Fruit fly (Drosophila melanogaster) whole organism, embryonic: Measurements from ENCODE around the gene sni.

ENCODE experiments used
- CG10267 ChIP-seq: fragments of 200-800 bp; sonication (Bioruptor generic); optimal IDR thresholded peaks from 2 replicates; lab custom pipeline; 2018; ENCODE audit warnings: missing biosample characterization, mild to moderate bottlenecking, missing genetic modification characterization, moderate library complexity
- CG10979 ChIP-seq: fragments of 200-800 bp; sonication (Bioruptor generic); optimal IDR thresholded peaks from 2 replicates; lab custom pipeline; 2018; ENCODE audit warnings: missing biosample characterization, mild to moderate bottlenecking, missing genetic modification characterization, moderate library complexity
- CG11504 ChIP-seq: fragments of 200-800 bp; sonication (Bioruptor generic); optimal IDR thresholded peaks from 3 replicates; lab custom pipeline; 2019; ENCODE audit warnings: missing biosample characterization, mild to moderate bottlenecking, missing genetic modification characterization, moderate library complexity
- CG11560 ChIP-seq: fragments of 200-800 bp; sonication (Bioruptor generic); IDR thresholded peaks from 3 replicates; pipeline ENCODE4 v1.3.6; 2022; ENCODE audit warnings: missing biosample characterization, missing genetic modification characterization
- CG12104 ChIP-seq: fragments of 200-800 bp; sonication (Bioruptor generic); optimal IDR thresholded peaks from 3 replicates; lab custom pipeline; 2016; ENCODE audit warnings: missing biosample characterization, missing genetic modification characterization
- CG13775 ChIP-seq: fragments of 200-800 bp; sonication (Bioruptor generic); optimal IDR thresholded peaks from 3 replicates; lab custom pipeline; 2017; ENCODE audit warnings: missing biosample characterization, mild to moderate bottlenecking, missing genetic modification characterization
- CG14014 ChIP-seq: fragments of 200-800 bp; sonication (Bioruptor generic); IDR thresholded peaks from 2 replicates; pipeline ENCODE4 v1.3.6; 2022; ENCODE audit warnings: missing biosample characterization, missing genetic modification characterization
- CG14050 ChIP-seq: fragments of 200-800 bp; sonication (Bioruptor generic); IDR thresholded peaks from 3 replicates; pipeline ENCODE4 v1.3.6; 2022; ENCODE audit warnings: missing biosample characterization, missing genetic modification characterization
- CG14441 ChIP-seq: fragments of 200-800 bp; sonication (Bioruptor generic); IDR thresholded peaks from 2 replicates; pipeline ENCODE4 v1.3.6; 2022; ENCODE audit warnings: missing biosample characterization, missing genetic modification characterization
- CG16779 ChIP-seq: fragments of 200-800 bp; sonication (Bioruptor generic); IDR thresholded peaks from 2 replicates; pipeline ENCODE4 v1.3.6; 2022; ENCODE audit warnings: missing biosample characterization, missing genetic modification characterization
- CG17359 ChIP-seq: fragments of 200-800 bp; sonication (Bioruptor generic); optimal IDR thresholded peaks from 3 replicates; lab custom pipeline; 2018; ENCODE audit warnings: missing biosample characterization, mild to moderate bottlenecking, missing genetic modification characterization, moderate library complexity
- CG17385 ChIP-seq: fragments of 200-800 bp; sonication (Bioruptor generic); optimal IDR thresholded peaks from 3 replicates; lab custom pipeline; 2018; ENCODE audit warnings: missing biosample characterization, mild to moderate bottlenecking, missing genetic modification characterization
- CG3163 ChIP-seq: fragments of 200-800 bp; sonication (Bioruptor generic); optimal IDR thresholded peaks from 3 replicates; lab custom pipeline; 2016; ENCODE audit warnings: missing biosample characterization, missing genetic modification characterization
- CG32532 ChIP-seq: fragments of 200-800 bp; sonication (Bioruptor generic); IDR thresholded peaks from 2 replicates; pipeline ENCODE4 v1.3.6; 2022; ENCODE audit warnings: missing biosample characterization, missing genetic modification characterization
- CG3838 ChIP-seq: fragments of 200-800 bp; sonication (Bioruptor generic); optimal IDR thresholded peaks from 3 replicates; lab custom pipeline; 2016; ENCODE audit warnings: missing biosample characterization, missing genetic modification characterization
- CG42726 ChIP-seq: fragments of 200-800 bp; sonication (Bioruptor generic); IDR thresholded peaks from 2 replicates; pipeline ENCODE4 v1.3.6; 2022; ENCODE audit warnings: missing biosample characterization, missing genetic modification characterization; ENCODE audit not compliant: partially characterized antibody
- CG4730 ChIP-seq: fragments of 200-800 bp; sonication (Bioruptor generic); IDR thresholded peaks from 2 replicates; pipeline ENCODE4 v1.3.6; 2022; ENCODE audit warnings: missing biosample characterization, missing genetic modification characterization
- CG6254 ChIP-seq: fragments of 200-800 bp; sonication (Bioruptor generic); optimal IDR thresholded peaks from 3 replicates; lab custom pipeline; 2017; ENCODE audit warnings: mild to moderate bottlenecking, missing biosample characterization, missing genetic modification reagents, missing genetic modification characterization
- CG6689 ChIP-seq: fragments of 200-800 bp; sonication (Bioruptor generic); IDR thresholded peaks from 2 replicates; pipeline ENCODE4 v1.3.6; 2022; ENCODE audit warnings: missing biosample characterization, missing genetic modification characterization
- CHES-1-like ChIP-seq: fragments of 200-800 bp; sonication (Bioruptor generic); optimal IDR thresholded peaks from 2 replicates; lab custom pipeline; 2016; ENCODE audit warnings: missing biosample characterization, missing genetic modification characterization
- D19A ChIP-seq: fragments of 200-800 bp; optimal IDR thresholded peaks from 3 replicates; lab custom pipeline; 2019; ENCODE audit warnings: missing biosample characterization, mild to moderate bottlenecking, missing genetic modification characterization, moderate library complexity
- Dfd ChIP-seq, 2 experiments: fragments of >200 bp; optimal IDR thresholded peaks; 2 replicates each; lab custom pipeline; 2017; ENCODE audit warnings: missing biosample characterization in 2 of 2, missing genetic modification characterization in 2 of 2
- GATAe ChIP-seq: fragments of 200-800 bp; sonication (Bioruptor generic); conservative IDR thresholded peaks from 2 replicates; pipeline ENCODE4 v1.3.6; 2022; ENCODE audit warnings: missing biosample characterization, missing genetic modification characterization
- Gug ChIP-seq: fragments of 200-800 bp; sonication (Bioruptor generic); IDR thresholded peaks from 4 replicates; pipeline ENCODE4 v1.3.6; 2022; ENCODE audit warnings: missing biosample characterization, missing genetic modification characterization
- H15 ChIP-seq: fragments of 200-800 bp; sonication (Bioruptor generic); IDR thresholded peaks from 3 replicates; pipeline ENCODE4 v1.3.6; 2022; ENCODE audit warnings: missing biosample characterization, missing genetic modification characterization
- HmgZ ChIP-seq: fragments of 200-800 bp; sonication (Bioruptor generic); optimal IDR thresholded peaks from 2 replicates; lab custom pipeline; 2018; ENCODE audit warnings: missing biosample characterization, mild to moderate bottlenecking, missing genetic modification characterization
- Oaz ChIP-seq: fragments of 200-800 bp; sonication (Bioruptor generic); IDR thresholded peaks from 2 replicates; pipeline ENCODE4 v1.3.6; 2022; ENCODE audit warnings: missing biosample characterization, missing genetic modification characterization
- Ravus ChIP-seq: fragments of 200-800 bp; sonication (Bioruptor generic); IDR thresholded peaks from 2 replicates; pipeline ENCODE4 v1.3.6; 2022; ENCODE audit warnings: missing biosample characterization, missing genetic modification characterization
- Side ChIP-seq: fragments of 200-800 bp; sonication (Bioruptor generic); optimal IDR thresholded peaks from 2 replicates; lab custom pipeline; 2016; ENCODE audit warnings: missing biosample characterization, missing genetic modification characterization
- Ssrp ChIP-seq: fragments of 200-800 bp; sonication (Bioruptor generic); optimal IDR thresholded peaks from 2 replicates; lab custom pipeline; 2018; ENCODE audit warnings: missing biosample characterization, mild to moderate bottlenecking, missing genetic modification characterization, moderate library complexity
- Tbp ChIP-seq: fragments of >200 bp; optimal IDR thresholded peaks from 2 replicates; lab custom pipeline; 2018; ENCODE audit warnings: missing biosample characterization, missing genetic modification characterization
- Xrp1 ChIP-seq: fragments of 200-800 bp; sonication (Bioruptor generic); IDR thresholded peaks from 2 replicates; pipeline ENCODE4 v1.3.6; 2022; ENCODE audit warnings: missing biosample characterization, missing genetic modification characterization
- cg ChIP-seq: fragments of 200-800 bp; sonication (Bioruptor generic); optimal IDR thresholded peaks from 3 replicates; lab custom pipeline; 2019; ENCODE audit warnings: missing biosample characterization, mild to moderate bottlenecking, missing genetic modification characterization, moderate library complexity
- chif ChIP-seq, 2 experiments: fragments of 200-800 bp; sonication (Bioruptor generic); optimal IDR thresholded peaks; 3 replicates each; lab custom pipeline; 2016; ENCODE audit warnings: missing biosample characterization in 2 of 2, missing genetic modification characterization in 2 of 2
- crol ChIP-seq: fragments of 200-800 bp; sonication (Bioruptor generic); IDR thresholded peaks from 2 replicates; pipeline ENCODE4 v1.3.6; 2022; ENCODE audit warnings: missing biosample characterization, missing genetic modification characterization
- ewg ChIP-seq: fragments of 200-800 bp; sonication (Bioruptor generic); optimal IDR thresholded peaks from 3 replicates; lab custom pipeline; 2017; ENCODE audit warnings: mild to moderate bottlenecking, missing biosample characterization, missing genetic modification reagents, missing genetic modification characterization
- exex ChIP-seq: fragments of 200-800 bp; sonication (Bioruptor generic); optimal IDR thresholded peaks from 4 replicates; lab custom pipeline; 2018; ENCODE audit warnings: missing biosample characterization, mild to moderate bottlenecking, missing genetic modification characterization, moderate library complexity
- fd102C ChIP-seq: fragments of 200-800 bp; sonication (Bioruptor generic); optimal IDR thresholded peaks from 2 replicates; lab custom pipeline; 2018; ENCODE audit warnings: missing biosample characterization, mild to moderate bottlenecking, missing genetic modification characterization, moderate library complexity
- ftz-f1 ChIP-seq: fragments of 200-800 bp; sonication (Bioruptor generic); optimal IDR thresholded peaks from 2 replicates; lab custom pipeline; 2016; ENCODE audit warnings: missing biosample characterization, missing genetic modification characterization
- gfzf ChIP-seq: fragments of 200-800 bp; sonication (Bioruptor generic); optimal IDR thresholded peaks from 2 replicates; lab custom pipeline; 2016; ENCODE audit warnings: missing biosample characterization, mild to moderate bottlenecking, missing genetic modification characterization, moderate library complexity
- insv ChIP-seq, 2 experiments: fragments of 200-800 bp; sonication (Bioruptor generic); optimal IDR thresholded peaks; 3 replicates each; lab custom pipeline; 2016 to 2018; ENCODE audit warnings: missing biosample characterization in 2 of 2, missing genetic modification characterization in 2 of 2
- jigr1 ChIP-seq: fragments of 200-800 bp; sonication (Bioruptor generic); IDR thresholded peaks from 3 replicates; pipeline ENCODE4 v1.3.6; 2022; ENCODE audit warnings: missing biosample characterization, missing genetic modification characterization
- lmd ChIP-seq: fragments of 200-800 bp; sonication (Bioruptor generic); IDR thresholded peaks from 2 replicates; pipeline ENCODE4 v1.3.6; 2022; ENCODE audit warnings: missing biosample characterization, missing genetic modification characterization
- odd ChIP-seq: fragments of 200-800 bp; sonication (Bioruptor generic); optimal IDR thresholded peaks from 2 replicates; lab custom pipeline; 2017; ENCODE audit warnings: missing biosample characterization, mild to moderate bottlenecking, missing genetic modification characterization
- pan ChIP-seq, 4 experiments: fragments of >200 bp in 3 of 4; fragments of 200-800 bp in 1 of 4; sonication (Bioruptor generic) in 1 of 4; optimal IDR thresholded peaks in 3 of 4; IDR thresholded peaks in 1 of 4; 2 replicates each; pipeline versions ENCODE4 v1.3.6 to Lab custom; 2017 to 2022; ENCODE audit warnings: missing biosample characterization in 2 of 4, missing genetic modification characterization in 2 of 4, mixed read lengths in 1 of 4
- sim ChIP-seq: fragments of 200-800 bp; sonication (Bioruptor generic); IDR thresholded peaks from 2 replicates; pipeline ENCODE4 v1.3.6; 2022; ENCODE audit warnings: missing biosample characterization, missing genetic modification characterization
- sisA ChIP-seq: fragments of 200-800 bp; sonication (Bioruptor generic); IDR thresholded peaks from 2 replicates; pipeline ENCODE4 v1.3.6; 2022; ENCODE audit warnings: missing biosample characterization, missing genetic modification characterization
- slp2 ChIP-seq: fragments of 200-800 bp; sonication (Bioruptor generic); optimal IDR thresholded peaks from 2 replicates; lab custom pipeline; 2016; ENCODE audit warnings: missing biosample characterization, missing genetic modification characterization
- tio ChIP-seq: fragments of 200-800 bp; sonication (Bioruptor generic); optimal IDR thresholded peaks from 2 replicates; lab custom pipeline; 2017; ENCODE audit warnings: missing biosample characterization, missing genetic modification characterization, inconsistent platforms
- tna ChIP-seq: fragments of 200-800 bp; sonication (Bioruptor generic); IDR thresholded peaks from 2 replicates; pipeline ENCODE4 v1.3.6; 2022; ENCODE audit warnings: missing biosample characterization, missing genetic modification characterization; ENCODE audit not compliant: partially characterized antibody
- vnd ChIP-seq: fragments of 200-800 bp; sonication (Bioruptor generic); IDR thresholded peaks from 3 replicates; pipeline ENCODE4 v1.3.6; 2022; ENCODE audit warnings: missing biosample characterization, missing genetic modification characterization; ENCODE audit not compliant: partially characterized antibody

sni gene

dm6 chrX:8193017-8193556 is 50.7 kb downstream of the sni start (continued):
- TF ChIP-seq tio (GFP tag; lab: Kevin White, UChicago) (no peak), CG14014 (GFP tag; lab: Robert Waterston, UW) (0 out of 2 replicates have a peak, but pooled peaks have one; percentile 28), CG42726 (GFP tag; lab: Robert Waterston, UW) (no peak), slp2 (GFP tag; lab: Kevin White, UChicago) (no peak), CG10979 (tag; lab: Kevin White, UChicago) (no peak), chif (GFP tag; optimal IDR thresholded peaks at IDR 0.05; lab: Kevin White, UChicago) (no peak), CG13775 (no peak), cg (no peak), CG6689 (GFP tag; lab: Robert Waterston, UW) (no peak), CG11560 (tag; lab: Robert Waterston, UW) (no peak), fd102C (GFP tag; lab: Kevin White, UChicago) (no peak), tna (no peak), CG14050 (GFP tag; lab: Robert Waterston, UW) (no peak), CG10267 (no peak), CG3838 (GFP tag; lab: Kevin White, UChicago) (no peak), CG3163 (GFP tag; lab: Kevin White, UChicago) (peak; percentile 90), Side (no peak), D19A (tag; lab: Kevin White, UChicago) (no peak), CHES-1-like (GFP tag; lab: Kevin White, UChicago) (no peak), CG32532 (GFP tag; lab: Robert Waterston, UW) (0 out of 2 replicates have a peak, but pooled peaks have one; percentile 30), Dfd (GFP tag; optimal IDR thresholded peaks at IDR 0.05; lab: Kevin White, UChicago) (no peak), insv (GFP tag; optimal IDR thresholded peaks at IDR 0.05; lab: Kevin White, UChicago) (no peak), odd (GFP tag; lab: Kevin White, UChicago) (no peak), CG14441 (GFP tag; lab: Robert Waterston, UW) (peak; percentile 45), CG12104 (no peak), Ssrp (tag; lab: Kevin White, UChicago) (no peak), CG4730 (GFP tag; lab: Robert Waterston, UW) (no peak), CG6254 (GFP tag; lab: Kevin White, UChicago) (no peak), vnd (GFP tag; lab: Robert Waterston, UW) (no peak), H15 (GFP tag; lab: Robert Waterston, UW) (0 out of 3 replicates have a peak, but pooled peaks have one; percentile 24), gfzf (GFP tag; lab: Kevin White, UChicago) (no peak), ftz-f1 (GFP tag; lab: Kevin White, UChicago) (peak; percentile 63), CG11504 (peak; percentile 11), crol (GFP tag; lab: Robert Waterston, UW) (no peak), exex (no peak), HmgZ (tag; lab: Kevin White, UChicago) (peak; percentile 19), Tbp (GFP tag; lab: Kevin White, UChicago) (no peak), GATAe (GFP tag; lab: Robert Waterston, UW) (no peak), sim (GFP tag; lab: Robert Waterston, UW) (no peak), lmd (GFP tag; lab: Robert Waterston, UW) (0 out of 2 replicates have a peak, but pooled peaks have one; percentile 6), Ravus (GFP tag; lab: Robert Waterston, UW) (no peak), CG16779 (GFP tag; lab: Robert Waterston, UW) (no peak), jigr1 (no peak), CG17385 (no peak), ewg (GFP tag; lab: Kevin White, UChicago) (no peak), pan (optimal IDR thresholded peaks at IDR 0.05; lab: Kevin White, UChicago) (no peak), pan (GFP tag; optimal IDR thresholded peaks at IDR 0.05 in 1 of 2, IDR thresholded peaks at IDR 0.05 in 1 of 2) (no peak), Oaz (no peak), Xrp1 (GFP tag; lab: Robert Waterston, UW) (no peak), sisA (GFP tag; lab: Robert Waterston, UW) (no peak), Gug (GFP tag; lab: Robert Waterston, UW) (no peak), CG17359 (tag; lab: Kevin White, UChicago) (no peak)
